Worm (Caenorhabditis elegans) whole organism, late embryonic: ENCODE results near the gene Y69H2.9.

Experiments used
- C38D4.7 ChIP-seq: fragments of 200-800 bp; sonication (Bioruptor generic); optimal IDR thresholded peaks from 2 replicates; lab custom pipeline; 2018; ENCODE audit warnings: mild to moderate bottlenecking, missing genetic modification characterization, moderate library complexity, missing compliant biosample characterization
- ama-1 ChIP-seq: fragments of 150-350 bp; optimal IDR thresholded peaks from 2 replicates; lab custom pipeline; 2014
- dve-1 ChIP-seq: sonication (generic microtip); optimal IDR thresholded peaks from 2 replicates; lab custom pipeline; 2017; ENCODE audit warnings: antibody characterized with exemption, mild to moderate bottlenecking, missing genetic modification characterization, missing compliant biosample characterization
- madf-2 ChIP-seq: sonication (generic microtip); optimal IDR thresholded peaks from 2 replicates; lab custom pipeline; 2017; ENCODE audit warnings: missing genetic modification characterization, missing compliant biosample characterization
- pha-4 ChIP-seq: fragments of 150-350 bp; optimal IDR thresholded peaks from 2 replicates; lab custom pipeline; 2018; ENCODE audit warnings: missing biosample characterization, missing genetic modification reagents, missing genetic modification characterization
- sdc-2 ChIP-seq: sonication (generic microtip); optimal IDR thresholded peaks from 2 replicates; lab custom pipeline; 2016; ENCODE audit warnings: missing genotype, missing genetic modification characterization, missing compliant biosample characterization
- sox-4 ChIP-seq: sonication (generic microtip); optimal IDR thresholded peaks from 2 replicates; lab custom pipeline; 2017; ENCODE audit warnings: mild to moderate bottlenecking, missing genetic modification characterization, inconsistent platforms, missing compliant biosample characterization
- syd-9 ChIP-seq: sonication (generic microtip); optimal IDR thresholded peaks from 2 replicates; lab custom pipeline; 2016; ENCODE audit warnings: mild to moderate bottlenecking, missing genetic modification characterization, moderate library complexity, missing compliant biosample characterization
- unc-55 ChIP-seq: sonication (generic microtip); optimal IDR thresholded peaks from 2 replicates; lab custom pipeline; 2017; ENCODE audit warnings: missing biosample characterization, missing genetic modification reagents, missing genetic modification characterization
- unc-86 ChIP-seq: sonication (generic microtip); optimal IDR thresholded peaks from 2 replicates; lab custom pipeline; 2016; ENCODE audit warnings: missing genetic modification characterization, missing compliant biosample characterization

DNA sequence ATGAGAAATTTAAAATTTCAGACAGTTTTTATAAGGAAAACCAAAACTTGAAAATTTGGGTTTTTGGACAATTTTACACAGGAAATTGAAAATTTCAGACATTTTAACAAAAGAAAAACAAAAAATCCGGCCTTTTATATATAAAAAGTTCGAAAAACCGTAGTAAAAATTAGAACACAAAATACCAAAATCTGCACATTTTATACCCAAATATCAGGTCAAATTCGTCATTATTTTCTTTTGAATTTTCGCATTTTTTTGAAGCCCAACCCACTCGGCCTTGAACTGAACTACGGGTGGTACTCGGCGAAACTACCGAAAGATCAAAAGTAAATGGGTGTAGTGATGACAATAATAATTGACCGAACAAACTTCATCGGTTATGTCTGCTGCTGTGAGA lies 34.2 kb upstream of the Y69H2.9 start:
- TF ChIP-seq sdc-2 (no peak), sox-4 (no peak), syd-9 (no peak), ama-1 (lab: Kevin White, UChicago) (no peak), dve-1 (no peak), C38D4.7 (GFP tag; lab: Kevin White, UChicago) (no peak), madf-2 (tag; lab: Kevin White, UChicago) (no peak), pha-4 (tag; lab: Kevin White, UChicago) (no peak), unc-86 (tag; lab: Kevin White, UChicago) (no peak), unc-55 (GFP tag; lab: Kevin White, UChicago) (no peak)
